Worm (Caenorhabditis elegans): ENCODE results near the gene srg-50.

srg-50 gene

ce11 chrIV:7094216-7094758 is 19.3 kb upstream of the srg-50 start, which contains the start of gene deb-1:
Gene deb-1 (minus strand): TSS chrIV:7094266.
- TF ChIP-seq nhr-28 (tag; optimal IDR thresholded peaks at IDR 0.05) (peak; percentile 5), pqm-1 (tag; optimal IDR thresholded peaks at IDR 0.05) (peak; percentile 82), dve-1 (tag; optimal IDR thresholded peaks at IDR 0.05; ENCODE audit: insufficient read depth) (peak; percentile 26), daf-16 (GFP tag; optimal IDR thresholded peaks at IDR 0.05) (no peak), daf-16 (tag; optimal IDR thresholded peaks at IDR 0.05) (peak; percentile 96), ceh-82 (tag; optimal IDR thresholded peaks at IDR 0.05) (no peak)

- TF ChIP-seq daf-16 (GFP tag; optimal IDR thresholded peaks at IDR 0.05) (peak in 1 of 2 experiments; percentile 43), daf-16 (tag; optimal IDR thresholded peaks at IDR 0.05) (peak; percentile 92), nhr-237 (tag; optimal IDR thresholded peaks at IDR 0.05) (no peak), ceh-28 (tag; optimal IDR thresholded peaks at IDR 0.05) (no peak), tra-1 (GFP tag; IDR thresholded peaks at IDR 0.05) (peak; percentile 73; the same call in 1 of the 2 replicates), unc-62 (GFP tag; optimal IDR thresholded peaks at IDR 0.05 in 1 of 2) (peak in 1 of 2 experiments; percentile 41), unc-62 (tag; optimal IDR thresholded peaks at IDR 0.05) (no peak), zag-1 (tag; optimal IDR thresholded peaks at IDR 0.05) (no peak), lsy-2 (tag; optimal IDR thresholded peaks at IDR 0.05) (peak in 1 of 2 experiments; percentile 93), pqm-1 (tag; optimal IDR thresholded peaks at IDR 0.05) (peak; percentile 53), ama-1 (optimal IDR thresholded peaks at IDR 0.05) (peak; percentile 43), mes-2 (tag; optimal IDR thresholded peaks at IDR 0.05; ENCODE audit: poor library complexity, severe bottlenecking) (peak; percentile 93), mep-1 (tag; optimal IDR thresholded peaks at IDR 0.05) (peak; percentile 89), fos-1 (tag; optimal IDR thresholded peaks at IDR 0.05) (no peak), madf-9 (GFP tag; conservative IDR thresholded peaks at IDR 0.05) (no peak; the same call in 1 of the 2 replicates), zip-11 (GFP tag; IDR thresholded peaks at IDR 0.05) (no peak), nhr-48 (tag; optimal IDR thresholded peaks at IDR 0.05) (peak; percentile 53), zfp-3 (GFP tag; conservative IDR thresholded peaks at IDR 0.05) (0 out of 2 replicates have a peak, but pooled peaks have one; percentile 39), mxl-2 (GFP tag; conservative IDR thresholded peaks at IDR 0.05) (no peak), aly-2 (tag; optimal IDR thresholded peaks at IDR 0.05) (no peak), nhr-41 (GFP tag; IDR thresholded peaks at IDR 0.05) (no peak), pha-4 (GFP tag; IDR thresholded peaks at IDR 0.05) (peak; percentile 68), pha-4 (tag; optimal IDR thresholded peaks at IDR 0.05) (peak; percentile 62), fkh-10 (GFP tag; optimal IDR thresholded peaks at IDR 0.05) (peak; percentile 83), vab-7 (GFP tag; IDR thresholded peaks at IDR 0.05) (peak; percentile 50; the same call in 1 of the 2 replicates), dpl-1 (GFP tag; optimal IDR thresholded peaks at IDR 0.05) (peak; percentile 87), ceh-20 (GFP tag; IDR thresholded peaks at IDR 0.05) (peak; percentile 79), dmd-6 (GFP tag; IDR thresholded peaks at IDR 0.05) (peak; percentile 83), madf-5 (GFP tag; IDR thresholded peaks at IDR 0.05) (no peak), F49E8.2 (tag; optimal IDR thresholded peaks at IDR 0.05; ENCODE audit: borderline replicate concordance) (no peak), set-16 (GFP tag; IDR thresholded peaks at IDR 0.05) (no peak; the same call in 1 of the 2 replicates), nhr-10 (tag; optimal IDR thresholded peaks at IDR 0.05) (no peak), Y48G9A.11 (GFP tag; IDR thresholded peaks at IDR 0.05) (0 out of 2 replicates have a peak, but pooled peaks have one; percentile 46), unc-130 (GFP tag; optimal IDR thresholded peaks at IDR 0.05) (peak; percentile 42), hif-1 (tag; optimal IDR thresholded peaks at IDR 0.05) (peak in 1 of 2 experiments; percentile 67), hlh-30 (tag; optimal IDR thresholded peaks at IDR 0.05; ENCODE audit: insufficient read depth) (no peak), Y105C5A.15 (GFP tag; IDR thresholded peaks at IDR 0.05) (no peak), ztf-11 (tag; optimal IDR thresholded peaks at IDR 0.05) (no peak), daf-12 (tag; optimal IDR thresholded peaks at IDR 0.05) (no peak), nhr-25 (tag; optimal IDR thresholded peaks at IDR 0.05; ENCODE audit: borderline replicate concordance, insufficient read depth) (peak; percentile 43), zip-2 (tag; optimal IDR thresholded peaks at IDR 0.05) (no peak), attf-4 (tag; optimal IDR thresholded peaks at IDR 0.05) (no peak), egl-43 (GFP tag; IDR thresholded peaks at IDR 0.05) (no peak), ceh-32 (tag; optimal IDR thresholded peaks at IDR 0.05; ENCODE audit: poor library complexity) (no peak), mdt-29 (GFP tag; IDR thresholded peaks at IDR 0.05) (peak; percentile 66)
These were observed 9.7 kb upstream of the srg-50 start, which contains the start of gene rps-4 for ce11 chrIV:7084632-7085160. Gene rps-4 (minus strand): TSS chrIV:7084682.
